Worm (Caenorhabditis elegans) whole organism, midembryonic: ENCODE measurements around the gene aass-1.

Experiments used
- T22C8.4 ChIP-seq: fragments of 200-800 bp; sonication (Bioruptor generic); IDR thresholded peaks from 2 replicates; pipeline ENCODE4 v1.3.6; 2022; ENCODE audit warnings: missing genetic modification characterization, missing compliant biosample characterization
- cog-1 ChIP-seq: sonication (generic microtip); optimal IDR thresholded peaks from 2 replicates; lab custom pipeline; 2016; ENCODE audit warnings: missing genetic modification characterization, missing compliant biosample characterization
- flt-1 ChIP-seq: fragments of 200-800 bp; sonication (Bioruptor generic); IDR thresholded peaks from 2 replicates; pipeline ENCODE4 v1.3.6; 2022; ENCODE audit warnings: missing genetic modification characterization, missing compliant biosample characterization
- ref-1 ChIP-seq: fragments of 200-800 bp; sonication (Bioruptor generic); conservative IDR thresholded peaks from 2 replicates; pipeline ENCODE4 v1.3.6; 2022; ENCODE audit warnings: missing genetic modification reagents, missing genetic modification characterization, missing compliant biosample characterization
- tab-1 ChIP-seq: fragments of 200-800 bp; sonication (Bioruptor generic); IDR thresholded peaks from 2 replicates; pipeline ENCODE4 v1.3.6; 2022; ENCODE audit warnings: missing genetic modification characterization, missing compliant biosample characterization
- ztf-23 ChIP-seq: fragments of 200-800 bp; sonication (Bioruptor generic); IDR thresholded peaks from 2 replicates; pipeline ENCODE4 v1.3.6; 2022; ENCODE audit warnings: missing genetic modification reagents, missing genetic modification characterization, missing compliant biosample characterization
- ztf-29 ChIP-seq: fragments of 200-800 bp; sonication (Bioruptor generic); IDR thresholded peaks from 2 replicates; pipeline ENCODE4 v1.3.6; 2022; ENCODE audit warnings: missing genetic modification reagents, missing genetic modification characterization, missing compliant biosample characterization

- TF ChIP-seq ztf-23 (GFP tag; lab: Robert Waterston, UW) (no peak), T22C8.4 (no peak), tab-1 (no peak), ztf-29 (GFP tag; lab: Robert Waterston, UW) (no peak), ref-1 (GFP tag; lab: Robert Waterston, UW) (no peak), cog-1 (tag; lab: Kevin White, UChicago) (no peak), flt-1 (GFP tag; lab: Robert Waterston, UW) (no peak)
These were observed 51.9 kb downstream of the aass-1 start for ce11 chrIV:296849-297248.
